Worm (Caenorhabditis elegans): Measurements from ENCODE around the gene aat-8.

DNA sequence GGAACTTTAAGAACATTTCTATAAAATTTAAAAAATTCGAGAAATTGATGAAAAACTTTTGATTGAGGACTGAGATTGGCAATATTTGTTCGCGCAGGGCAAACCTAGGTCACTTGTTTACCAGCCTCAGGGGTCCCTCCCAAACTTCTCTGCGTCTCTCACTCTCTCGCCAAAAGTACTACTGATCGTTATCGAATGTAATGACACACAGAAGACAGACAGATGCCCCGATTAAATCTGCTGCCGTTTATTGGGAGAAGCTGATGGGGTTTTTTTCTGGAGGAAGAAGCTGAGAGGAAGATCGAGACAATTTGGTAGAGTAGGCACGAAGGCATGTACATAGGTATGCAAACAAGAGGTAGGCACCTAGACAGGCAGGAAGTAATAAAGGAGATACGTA, 39.5 kb downstream of the aat-8 start:
- TF ChIP-seq lin-39 (tag; optimal IDR thresholded peaks at IDR 0.05) (no peak), nhr-237 (tag; optimal IDR thresholded peaks at IDR 0.05) (no peak), ama-1 (optimal IDR thresholded peaks at IDR 0.05) (no peak)
